Worm (Caenorhabditis elegans) whole organism, mixed stage, embryonic: ENCODE measurements around the gene F15E6.6.

Experiments used
- bed-3 ChIP-seq: fragments of 200-800 bp; sonication (Bioruptor generic); optimal IDR thresholded peaks from 3 replicates; lab custom pipeline; 2018; ENCODE audit warnings: mild to moderate bottlenecking, missing genetic modification characterization, moderate library complexity, missing compliant biosample characterization
- ceh-39 ChIP-seq: fragments of 150-350 bp; optimal IDR thresholded peaks from 2 replicates; lab custom pipeline; 2014; ENCODE audit warnings: missing biosample characterization, missing genetic modification characterization
- ceh-43 ChIP-seq: fragments of 200-800 bp; sonication (Bioruptor generic); optimal IDR thresholded peaks from 2 replicates; lab custom pipeline; 2018; ENCODE audit warnings: mild to moderate bottlenecking, missing genetic modification characterization, moderate library complexity, missing compliant biosample characterization
- ceh-83 ChIP-seq: fragments of 200-800 bp; sonication (Bioruptor generic); optimal IDR thresholded peaks from 2 replicates; lab custom pipeline; 2018; ENCODE audit warnings: mild to moderate bottlenecking, missing genetic modification characterization, missing compliant biosample characterization
- ces-1 ChIP-seq: fragments of 150-350 bp; optimal IDR thresholded peaks from 2 replicates; lab custom pipeline; 2014; ENCODE audit warnings: missing biosample characterization, missing genetic modification reagents, missing genetic modification characterization
- cnd-1 ChIP-seq: fragments of 200-800 bp; sonication (Bioruptor generic); optimal IDR thresholded peaks from 2 replicates; lab custom pipeline; 2018; ENCODE audit warnings: mild to moderate bottlenecking, missing genetic modification characterization, missing compliant biosample characterization
- drap-1 ChIP-seq: fragments of 200-800 bp; sonication (Bioruptor generic); optimal IDR thresholded peaks from 3 replicates; lab custom pipeline; 2018; ENCODE audit warnings: mild to moderate bottlenecking, missing genetic modification characterization, missing compliant biosample characterization
- elt-1 ChIP-seq: sonication (generic microtip); optimal IDR thresholded peaks from 2 replicates; lab custom pipeline; 2017; ENCODE audit warnings: missing genetic modification characterization, mild to moderate bottlenecking, missing compliant biosample characterization, antibody characterized with exemption, moderate library complexity, borderline replicate concordance; ENCODE audit not compliant: insufficient read depth
- elt-3 ChIP-seq: fragments of 150-350 bp; optimal IDR thresholded peaks from 2 replicates; lab custom pipeline; 2014; ENCODE audit warnings: missing biosample characterization, missing genetic modification characterization
- flh-1 ChIP-seq: fragments of 200-800 bp; sonication (Bioruptor generic); optimal IDR thresholded peaks from 2 replicates; lab custom pipeline; 2018; ENCODE audit warnings: mild to moderate bottlenecking, missing genetic modification characterization, moderate library complexity, missing compliant biosample characterization
- ham-2 ChIP-seq: fragments of 200-800 bp; sonication (Bioruptor generic); optimal IDR thresholded peaks from 2 replicates; lab custom pipeline; 2018; ENCODE audit warnings: mild to moderate bottlenecking, missing genetic modification characterization, missing compliant biosample characterization
- hlh-1 ChIP-seq: fragments of 150-350 bp; optimal IDR thresholded peaks from 2 replicates; lab custom pipeline; 2014; ENCODE audit warnings: missing biosample characterization, missing genetic modification reagents, missing genetic modification characterization
- lin-13 ChIP-seq: fragments of 150-350 bp; optimal IDR thresholded peaks from 2 replicates; lab custom pipeline; 2014; ENCODE audit warnings: missing biosample characterization, missing genetic modification characterization
- lin-32 ChIP-seq: fragments of 200-800 bp; sonication (Bioruptor generic); optimal IDR thresholded peaks from 2 replicates; lab custom pipeline; 2018; ENCODE audit warnings: mild to moderate bottlenecking, missing genetic modification characterization, missing compliant biosample characterization
- lsy-2 ChIP-seq: fragments of 150-350 bp; optimal IDR thresholded peaks from 2 replicates; lab custom pipeline; 2014; ENCODE audit warnings: missing biosample characterization, missing genetic modification characterization
- mab-5 ChIP-seq: fragments of 150-350 bp; optimal IDR thresholded peaks from 2 replicates; lab custom pipeline; 2014; ENCODE audit warnings: missing biosample characterization, missing genetic modification characterization
- mep-1 ChIP-seq: fragments of 150-350 bp; optimal IDR thresholded peaks from 2 replicates; lab custom pipeline; 2017; ENCODE audit warnings: missing biosample characterization, missing genetic modification reagents, missing genetic modification characterization, inconsistent platforms
- nhr-12 ChIP-seq: fragments of 150-350 bp; optimal IDR thresholded peaks from 2 replicates; lab custom pipeline; 2014; ENCODE audit warnings: missing biosample characterization, missing genetic modification characterization
- nhr-2 ChIP-seq: fragments of 150-350 bp; optimal IDR thresholded peaks from 2 replicates; lab custom pipeline; 2014; ENCODE audit warnings: missing biosample characterization, missing genetic modification characterization
- nhr-237 ChIP-seq: fragments of 150-350 bp; optimal IDR thresholded peaks from 2 replicates; lab custom pipeline; 2014; ENCODE audit warnings: missing biosample characterization, missing genetic modification characterization
- nhr-28 ChIP-seq: fragments of 150-350 bp; optimal IDR thresholded peaks from 2 replicates; lab custom pipeline; 2014; ENCODE audit warnings: missing biosample characterization, missing genetic modification characterization
- nhr-76 ChIP-seq: sonication (generic microtip); optimal IDR thresholded peaks from 2 replicates; lab custom pipeline; 2017; ENCODE audit warnings: missing biosample characterization, missing genetic modification characterization
- pha-4 ChIP-seq: fragments of 150-350 bp; optimal IDR thresholded peaks from 2 replicates; lab custom pipeline; 2018; ENCODE audit warnings: missing biosample characterization, missing genetic modification reagents, missing genetic modification characterization
- sem-2 ChIP-seq: fragments of 200-800 bp; sonication (Bioruptor generic); optimal IDR thresholded peaks from 2 replicates; lab custom pipeline; 2018; ENCODE audit warnings: mild to moderate bottlenecking, missing genetic modification characterization, missing compliant biosample characterization
- snpc-4 ChIP-seq: fragments of 150-350 bp; optimal IDR thresholded peaks from 2 replicates; lab custom pipeline; 2014; ENCODE audit warnings: missing biosample characterization, missing genetic modification characterization
- tbx-8 ChIP-seq: fragments of 200-800 bp; sonication (Bioruptor generic); optimal IDR thresholded peaks from 2 replicates; lab custom pipeline; 2018; ENCODE audit warnings: mild to moderate bottlenecking, missing genetic modification characterization, moderate library complexity, missing compliant biosample characterization
- unc-39 ChIP-seq: fragments of 150-350 bp; optimal IDR thresholded peaks from 2 replicates; lab custom pipeline; 2014; ENCODE audit warnings: missing biosample characterization, missing genetic modification characterization
- unc-62 ChIP-seq: fragments of 150-350 bp; optimal IDR thresholded peaks from 2 replicates; lab custom pipeline; 2014; ENCODE audit warnings: missing biosample characterization, missing genetic modification reagents, missing genetic modification characterization
- zip-8 ChIP-seq: fragments of 150-350 bp; optimal IDR thresholded peaks from 2 replicates; lab custom pipeline; 2014; ENCODE audit warnings: missing biosample characterization, missing genetic modification characterization
- ztf-11 ChIP-seq: fragments of 150-350 bp; optimal IDR thresholded peaks from 2 replicates; lab custom pipeline; 2014; ENCODE audit warnings: missing biosample characterization, missing genetic modification characterization

The F15E6.6 gene

ce11 chrIV:4307227-4307946 lies 23.5 kb upstream of the F15E6.6 start, which contains the start of gene set-9:
Gene set-9 (plus strand): TSS chrIV:4307896.
- TF ChIP-seq nhr-28 (tag; lab: Kevin White, UChicago): no peak
- peak; percentile 13 for TF ChIP-seq lsy-2

ce11 chrIV:4306317-4306716 lies 22.4 kb upstream of the F15E6.6 start:
- no peak for TF ChIP-seq cnd-1
- TF ChIP-seq ceh-83 (GFP tag; lab: Kevin White, UChicago): no peak
- no peak for TF ChIP-seq tbx-8
- TF ChIP-seq elt-1 (tag; lab: Kevin White, UChicago): no peak
- no peak for TF ChIP-seq nhr-76 (tag; lab: Kevin White, UChicago)
- TF ChIP-seq zip-8 (tag; lab: Kevin White, UChicago): no peak
- no peak for TF ChIP-seq ham-2 (GFP tag; lab: Kevin White, UChicago)
- TF ChIP-seq lin-13 (tag; lab: Kevin White, UChicago): no peak
- TF ChIP-seq flh-1 (GFP tag; lab: Kevin White, UChicago): no peak
- no peak for TF ChIP-seq pha-4 (tag; lab: Kevin White, UChicago)
- TF ChIP-seq lsy-2: no peak
- TF ChIP-seq nhr-237 (tag; lab: Kevin White, UChicago): no peak

ce11 chrIV:4301202-4301601 lies 17.3 kb upstream of the F15E6.6 start, which contains the start of gene lgc-22:
Gene lgc-22 (plus strand): TSS chrIV:4301306.
- no peak for TF ChIP-seq unc-39 (tag; lab: Kevin White, UChicago)
- TF ChIP-seq tbx-8: no peak
- TF ChIP-seq flh-1 (GFP tag; lab: Kevin White, UChicago): no peak
- no peak for TF ChIP-seq ceh-43
- no peak for TF ChIP-seq sem-2 (GFP tag; lab: Kevin White, UChicago)
- TF ChIP-seq nhr-237 (tag; lab: Kevin White, UChicago): no peak
- TF ChIP-seq nhr-12 (tag; lab: Kevin White, UChicago): no peak
- TF ChIP-seq mab-5: no peak

- TF ChIP-seq bed-3 (GFP tag; lab: Kevin White, UChicago) (no peak), ceh-39 (no peak), nhr-28 (tag; lab: Kevin White, UChicago) (no peak), lin-32 (GFP tag; lab: Kevin White, UChicago) (no peak), sem-2 (GFP tag; lab: Kevin White, UChicago) (no peak), flh-1 (GFP tag; lab: Kevin White, UChicago) (no peak), ces-1 (GFP tag; lab: Kevin White, UChicago) (no peak), hlh-1 (tag; lab: Kevin White, UChicago) (no peak), lin-13 (tag; lab: Kevin White, UChicago) (no peak), mep-1 (no peak), ztf-11 (no peak), ceh-83 (GFP tag; lab: Kevin White, UChicago) (no peak), nhr-2 (tag; lab: Kevin White, UChicago) (no peak), nhr-76 (tag; lab: Kevin White, UChicago) (no peak), unc-62 (no peak), nhr-237 (tag; lab: Kevin White, UChicago) (no peak), unc-39 (tag; lab: Kevin White, UChicago) (no peak), cnd-1 (no peak), snpc-4 (tag; lab: Kevin White, UChicago) (no peak), lsy-2 (no peak)
These were observed 16.1 kb upstream of the F15E6.6 start for ce11 chrIV:4299994-4300393.

- TF ChIP-seq nhr-76 (tag; lab: Kevin White, UChicago) (no peak), lin-32 (GFP tag; lab: Kevin White, UChicago) (no peak), ceh-43 (no peak)
These were observed 15.1 kb upstream of the F15E6.6 start, which contains the start of gene F15E6.9 for ce11 chrIV:4298983-4299382. Gene F15E6.9 (minus strand): TSS chrIV:4299083.

ce11 chrIV:4294552-4294951 lies 10.6 kb upstream of the F15E6.6 start, which contains the start of gene F15E6.3:
Gene F15E6.3 (plus strand): TSS chrIV:4294895.
- TF ChIP-seq nhr-28 (tag; lab: Kevin White, UChicago): no peak
- TF ChIP-seq bed-3 (GFP tag; lab: Kevin White, UChicago): no peak
- no peak for TF ChIP-seq lsy-2
- no peak for TF ChIP-seq mab-5
- no peak for TF ChIP-seq drap-1
- TF ChIP-seq ceh-39: no peak
- no peak for TF ChIP-seq nhr-12 (tag; lab: Kevin White, UChicago)
- TF ChIP-seq ham-2 (GFP tag; lab: Kevin White, UChicago): no peak
- no peak for TF ChIP-seq zip-8 (tag; lab: Kevin White, UChicago)
- TF ChIP-seq elt-3 (tag; lab: Kevin White, UChicago): no peak
- TF ChIP-seq nhr-2 (tag; lab: Kevin White, UChicago): no peak
- no peak for TF ChIP-seq pha-4 (tag; lab: Kevin White, UChicago)
- no peak for TF ChIP-seq unc-39 (tag; lab: Kevin White, UChicago)
- no peak for TF ChIP-seq tbx-8
- TF ChIP-seq cnd-1: no peak
- TF ChIP-seq elt-1 (tag; lab: Kevin White, UChicago): no peak
- TF ChIP-seq hlh-1 (tag; lab: Kevin White, UChicago): no peak
- no peak for TF ChIP-seq ceh-43
- no peak for TF ChIP-seq nhr-76 (tag; lab: Kevin White, UChicago)
- no peak for TF ChIP-seq nhr-237 (tag; lab: Kevin White, UChicago)
- TF ChIP-seq, all 35 proteins: peak for 0
